Fruit fly (Drosophila melanogaster): ENCODE results near the gene CG7557.

The CG7557 gene

dm6 chr3L:11444861-11445260 lies at the start of gene CG7557:
Gene CG7557, plus strand, starts transcription at chr3L:11445161.
- TF ChIP-seq fd59A (GFP tag; optimal IDR thresholded peaks at IDR 0.05) (no peak), CG32006 (GFP tag; optimal IDR thresholded peaks at IDR 0.05) (no peak), achi (GFP tag; optimal IDR thresholded peaks at IDR 0.05) (no peak), CG4318 (GFP tag; optimal IDR thresholded peaks at IDR 0.05) (no peak), CG3032 (tag; optimal IDR thresholded peaks at IDR 0.05) (no peak), CG15336 (GFP tag; IDR thresholded peaks at IDR 0.05) (no peak), net (GFP tag; optimal IDR thresholded peaks at IDR 0.05) (no peak), eg (GFP tag; IDR thresholded peaks at IDR 0.05) (no peak), Smox (GFP tag; optimal IDR thresholded peaks at IDR 0.05) (no peak), lz (GFP tag; optimal IDR thresholded peaks at IDR 0.05) (no peak), CG8319 (GFP tag; optimal IDR thresholded peaks at IDR 0.05) (no peak), ss (GFP tag; optimal IDR thresholded peaks at IDR 0.05) (no peak), Hr4 (GFP tag; optimal IDR thresholded peaks at IDR 0.05) (no peak), Ets96B (tag; optimal IDR thresholded peaks at IDR 0.05) (no peak), CG6854 (GFP tag; optimal IDR thresholded peaks at IDR 0.05) (no peak), CG31627 (GFP tag; optimal IDR thresholded peaks at IDR 0.05) (no peak), Hr39 (GFP tag; optimal IDR thresholded peaks at IDR 0.05) (no peak), Met (GFP tag; optimal IDR thresholded peaks at IDR 0.05) (no peak), CG8119 (GFP tag; IDR thresholded peaks at IDR 0.05) (no peak)

DNA sequence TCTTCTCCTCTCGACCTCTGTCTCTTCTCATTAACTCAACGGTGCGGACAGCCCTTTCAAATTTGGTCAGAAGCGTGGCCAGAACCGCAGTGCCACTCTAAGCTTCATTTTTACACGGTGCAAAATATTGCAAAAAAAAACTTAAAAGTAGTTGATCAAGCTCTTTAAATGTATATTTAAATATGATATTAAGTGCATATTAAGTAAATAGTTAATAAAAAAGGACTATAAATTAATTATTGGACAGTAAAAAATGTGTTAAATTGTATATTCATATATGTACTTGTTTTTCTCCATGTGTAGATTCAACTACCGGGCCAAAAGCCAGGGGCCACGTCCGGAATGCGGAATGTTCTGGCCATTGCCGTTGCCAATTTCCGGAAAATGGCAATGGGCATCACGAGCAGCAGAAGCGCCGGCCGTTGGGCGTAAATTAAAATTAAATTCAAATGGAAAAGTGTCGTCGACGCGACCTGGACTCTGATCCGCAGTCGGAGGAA lies 47.8 kb upstream of the CG7557 start, which contains the start of gene CG44362:
TSS of gene CG44362 (plus strand) at position 450 of the 500 bp plus-strand sequence.
- TF ChIP-seq svp (GFP tag): peak; percentile 51
- no peak for TF ChIP-seq CG1621 (tag; optimal IDR thresholded peaks at IDR 0.05)
- no peak for TF ChIP-seq Sox14 (GFP tag; optimal IDR thresholded peaks at IDR 0.05)
- TF ChIP-seq Eip78C (GFP tag): peak; percentile 50
- TF ChIP-seq CG16779 (tag; optimal IDR thresholded peaks at IDR 0.05): no peak
- TF ChIP-seq achi (GFP tag; optimal IDR thresholded peaks at IDR 0.05): peak; percentile 0

- TF ChIP-seq svp (GFP tag) (peak; percentile 48), pdm3 (GFP tag; optimal IDR thresholded peaks at IDR 0.05) (no peak), Ets96B (tag; optimal IDR thresholded peaks at IDR 0.05) (peak; percentile 32), esn (GFP tag; optimal IDR thresholded peaks at IDR 0.05) (peak; percentile 12), CG32006 (GFP tag; optimal IDR thresholded peaks at IDR 0.05) (peak; percentile 31), lz (GFP tag; optimal IDR thresholded peaks at IDR 0.05) (no peak), Gug (GFP tag; IDR thresholded peaks at IDR 0.05) (no peak), CG7368 (GFP tag; optimal IDR thresholded peaks at IDR 0.05) (no peak), Hr4 (GFP tag; optimal IDR thresholded peaks at IDR 0.05) (no peak), CG31627 (GFP tag; optimal IDR thresholded peaks at IDR 0.05) (no peak), topi (GFP tag; optimal IDR thresholded peaks at IDR 0.05) (no peak), Eip75B (GFP tag; optimal IDR thresholded peaks at IDR 0.05) (peak; percentile 8), Met (GFP tag; optimal IDR thresholded peaks at IDR 0.05) (no peak), eg (GFP tag; IDR thresholded peaks at IDR 0.05) (0 out of 3 replicates have a peak, but pooled peaks have one; percentile 29), CG8632 (GFP tag; optimal IDR thresholded peaks at IDR 0.05) (no peak), CG6163 (GFP tag; IDR thresholded peaks at IDR 0.05) (no peak), CG15336 (GFP tag; IDR thresholded peaks at IDR 0.05) (no peak), fkh (GFP tag; optimal IDR thresholded peaks at IDR 0.05) (no peak), ss (GFP tag; optimal IDR thresholded peaks at IDR 0.05) (peak in 1 of 2 experiments; percentile 28), CG6808 (GFP tag; optimal IDR thresholded peaks at IDR 0.05) (peak; percentile 8), CG11294 (GFP tag; IDR thresholded peaks at IDR 0.05) (no peak), dsx (GFP tag; optimal IDR thresholded peaks at IDR 0.05; ENCODE audit: poor library complexity, severe bottlenecking) (peak; percentile 59), CG3032 (tag; optimal IDR thresholded peaks at IDR 0.05) (peak; percentile 14), CG3919 (GFP tag; optimal IDR thresholded peaks at IDR 0.05) (no peak), CG10631 (GFP tag; optimal IDR thresholded peaks at IDR 0.05) (peak; percentile 11), Lpt (GFP tag; optimal IDR thresholded peaks at IDR 0.05) (no peak), CG16779 (tag; optimal IDR thresholded peaks at IDR 0.05) (no peak), CG34406 (GFP tag; optimal IDR thresholded peaks at IDR 0.05) (peak; percentile 4), salr (GFP tag; optimal IDR thresholded peaks at IDR 0.05) (no peak), Blimp-1 (GFP tag; optimal IDR thresholded peaks at IDR 0.05) (no peak), achi (GFP tag; optimal IDR thresholded peaks at IDR 0.05) (peak; percentile 24), Eip78C (GFP tag) (peak; percentile 68)
Measured at dm6 chr3L:11398484-11399088, 46.4 kb upstream of the CG7557 start.

Measured in whole organism, prepupa.